In genomic region chrV:7230847-7231246, ce11 we compare ENCODE assay signal across 2 worm cellular contexts.
A peak's percentile ranks its signal among the peaks of the same experiment; 100 is the strongest.
TF ChIP-seq lines count a peak whose summit lies in the region.

Gene gei-6 (minus strand): TSS chrV:7230848.
Gene krr-1 (plus strand): TSS chrV:7231190.

TF ChIP-seq in whole organism, L4 larva, 104 proteins besides CTCF, POLR2A, EP300 and RAD21 (continued from another document):
- TF ChIP-seq Y5F2A.4 (GFP tag; optimal IDR thresholded peaks at IDR 0.05; lab: Kevin White, UChicago) (no peak), ces-1 (GFP tag; optimal IDR thresholded peaks at IDR 0.05; lab: Kevin White, UChicago) (no peak), lin-1 (GFP tag; IDR thresholded peaks at IDR 0.05; lab: Robert Waterston, UW) (no peak), daf-16 (GFP tag; optimal IDR thresholded peaks at IDR 0.05; lab: Kevin White, UChicago) (no peak), daf-16 (tag; optimal IDR thresholded peaks at IDR 0.05; lab: Kevin White, UChicago) (peak; percentile 24), tag-97 (GFP tag; IDR thresholded peaks at IDR 0.05; lab: Robert Waterston, UW) (no peak), zip-11 (GFP tag; IDR thresholded peaks at IDR 0.05; lab: Robert Waterston, UW) (no peak), fkh-10 (GFP tag; optimal IDR thresholded peaks at IDR 0.05; lab: Kevin White, UChicago) (no peak), dpl-1 (GFP tag; optimal IDR thresholded peaks at IDR 0.05; lab: Kevin White, UChicago) (peak; percentile 65), lin-38 (GFP tag; IDR thresholded peaks at IDR 0.05; lab: Robert Waterston, UW) (peak; percentile 71), jun-1 (tag; optimal IDR thresholded peaks at IDR 0.05; lab: Kevin White, UChicago) (no peak), lin-13 (GFP tag; optimal IDR thresholded peaks at IDR 0.05; lab: Kevin White, UChicago) (no peak), nhr-77 (tag; optimal IDR thresholded peaks at IDR 0.05; lab: Kevin White, UChicago) (peak; percentile 15), skn-1 (tag; optimal IDR thresholded peaks at IDR 0.05; lab: Kevin White, UChicago) (no peak), daf-12 (tag; optimal IDR thresholded peaks at IDR 0.05; lab: Kevin White, UChicago) (no peak), tra-1 (GFP tag; IDR thresholded peaks at IDR 0.05; lab: Robert Waterston, UW) (no peak), madf-5 (GFP tag; IDR thresholded peaks at IDR 0.05; lab: Robert Waterston, UW) (no peak), zag-1 (tag; optimal IDR thresholded peaks at IDR 0.05; lab: Kevin White, UChicago) (no peak), duxl-1 (tag; optimal IDR thresholded peaks at IDR 0.05; lab: Kevin White, UChicago; ENCODE audit: poor library complexity) (peak; percentile 28), lir-3 (tag; optimal IDR thresholded peaks at IDR 0.05; lab: Kevin White, UChicago) (no peak), egl-43 (GFP tag; IDR thresholded peaks at IDR 0.05; lab: Robert Waterston, UW) (0 out of 2 replicates have a peak, but pooled peaks have one; percentile 33), unc-130 (GFP tag; optimal IDR thresholded peaks at IDR 0.05; lab: Kevin White, UChicago) (peak; percentile 6), mep-1 (tag; optimal IDR thresholded peaks at IDR 0.05; lab: Kevin White, UChicago) (peak; percentile 62), dve-1 (tag; optimal IDR thresholded peaks at IDR 0.05; lab: Kevin White, UChicago; ENCODE audit: insufficient read depth) (peak; percentile 46)

TF ChIP-seq in whole organism, late embryonic, 69 proteins besides CTCF, POLR2A, EP300 and RAD21 (continued from another document):
- TF ChIP-seq K02D7.2 (tag; optimal IDR thresholded peaks at IDR 0.05; lab: Kevin White, UChicago) (peak; percentile 82), nhr-11 (tag; optimal IDR thresholded peaks at IDR 0.05; lab: Kevin White, UChicago) (no peak), hlh-30 (tag; optimal IDR thresholded peaks at IDR 0.05; lab: Kevin White, UChicago; ENCODE audit: insufficient read depth) (no peak), fkh-6 (tag; optimal IDR thresholded peaks at IDR 0.05; lab: Kevin White, UChicago) (peak; percentile 61)
